Fruit fly (Drosophila melanogaster) whole organism, pupa: Measurements from ENCODE around the gene CG31157.

Source experiments
- CG13204 ChIP-seq: fragments of 200-800 bp; sonication (Bioruptor generic); optimal IDR thresholded peaks from 2 replicates; lab custom pipeline; 2018; ENCODE audit warnings: missing biosample characterization, mild to moderate bottlenecking, missing genetic modification characterization, moderate library complexity
- CG15710 ChIP-seq: fragments of 200-800 bp; sonication (Bioruptor generic); optimal IDR thresholded peaks from 2 replicates; lab custom pipeline; 2018; ENCODE audit warnings: missing biosample characterization, mild to moderate bottlenecking, missing genetic modification characterization, moderate library complexity
- CG17806 ChIP-seq: fragments of 200-800 bp; sonication (Bioruptor generic); optimal IDR thresholded peaks from 2 replicates; lab custom pipeline; 2018; ENCODE audit warnings: missing biosample characterization, mild to moderate bottlenecking, missing genetic modification characterization, moderate library complexity
- CG32121 ChIP-seq: fragments of 200-800 bp; sonication (Bioruptor generic); IDR thresholded peaks from 2 replicates; pipeline ENCODE4 v1.3.6; 2022; ENCODE audit warnings: missing biosample characterization, missing genetic modification characterization
- CG34367 ChIP-seq: fragments of 200-800 bp; sonication (Bioruptor generic); optimal IDR thresholded peaks from 2 replicates; lab custom pipeline; 2018; ENCODE audit warnings: missing biosample characterization, mild to moderate bottlenecking, missing genetic modification characterization
- CG8301 ChIP-seq: fragments of 200-800 bp; sonication (Bioruptor generic); optimal IDR thresholded peaks from 2 replicates; lab custom pipeline; 2018; ENCODE audit warnings: missing biosample characterization, mild to moderate bottlenecking, missing genetic modification characterization
- EcR ChIP-seq: fragments of 200-800 bp; sonication (Bioruptor generic); optimal IDR thresholded peaks from 3 replicates; lab custom pipeline; 2019; ENCODE audit warnings: missing biosample characterization, missing genetic modification characterization, mild to moderate bottlenecking, moderate library complexity, missing genetic modification reagents
- Ets98B ChIP-seq: fragments of 200-800 bp; sonication (Bioruptor generic); IDR thresholded peaks from 2 replicates; pipeline ENCODE4 v1.3.6; 2022; ENCODE audit warnings: missing biosample characterization, missing genetic modification characterization
- fd96Ca ChIP-seq: fragments of 200-800 bp; sonication (Bioruptor generic); IDR thresholded peaks from 3 replicates; pipeline ENCODE4 v1.3.6; 2022; ENCODE audit warnings: missing biosample characterization, missing genetic modification characterization
- gl ChIP-seq: fragments of 200-800 bp; sonication (Bioruptor generic); optimal IDR thresholded peaks from 2 replicates; lab custom pipeline; 2018; ENCODE audit warnings: missing biosample characterization, mild to moderate bottlenecking, missing genetic modification characterization
- rn ChIP-seq: fragments of 200-800 bp; sonication (Bioruptor generic); IDR thresholded peaks from 2 replicates; pipeline ENCODE4 v1.3.6; 2022; ENCODE audit warnings: missing biosample characterization, missing genetic modification characterization

DNA sequence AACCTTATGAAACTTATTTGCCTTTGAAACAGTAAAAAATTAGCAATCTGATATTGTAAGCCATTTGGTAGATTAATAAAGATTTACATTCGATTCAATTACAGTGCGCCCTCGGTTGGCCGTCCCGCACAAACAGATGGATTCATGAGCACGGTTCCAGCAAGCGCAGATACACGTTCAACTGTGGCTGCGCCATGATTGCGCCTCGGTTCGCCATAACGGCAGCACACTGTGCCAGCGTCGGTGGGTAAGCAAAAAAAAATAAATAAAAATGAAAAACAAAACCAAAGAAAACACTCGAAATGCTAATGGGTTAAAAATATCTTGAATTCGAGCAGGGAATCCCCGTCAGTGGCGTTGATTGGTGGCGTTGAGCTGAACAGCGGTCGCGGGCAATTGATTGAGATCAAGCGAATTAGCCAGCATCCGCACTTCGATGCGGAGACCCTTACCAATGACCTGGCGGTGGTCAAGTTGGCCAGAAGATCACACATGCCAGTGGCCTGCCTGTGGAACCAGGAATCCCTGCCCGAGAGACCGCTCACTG is 8.4 kb upstream of the CG31157 start:
- TF ChIP-seq CG17806, result no peak
- peak; percentile 22 for TF ChIP-seq CG15710 (tag; lab: Kevin White, UChicago)
- TF ChIP-seq EcR (GFP tag; lab: Kevin White, UChicago), result no peak
- no peak for TF ChIP-seq CG34367 (tag; lab: Kevin White, UChicago)
- 0 out of 3 replicates have a peak, but pooled peaks have one; percentile 38 for TF ChIP-seq fd96Ca (GFP tag; lab: Robert Waterston, UW)
- TF ChIP-seq CG8301 (tag; lab: Kevin White, UChicago), result no peak
- TF ChIP-seq rn (GFP tag; lab: Robert Waterston, UW), result no peak
- TF ChIP-seq gl (tag; lab: Kevin White, UChicago), result no peak
- no peak for TF ChIP-seq CG32121 (GFP tag; lab: Robert Waterston, UW)
- no peak for TF ChIP-seq CG13204
- 0 out of 2 replicates have a peak, but pooled peaks have one; percentile 16 for TF ChIP-seq Ets98B (GFP tag; lab: Robert Waterston, UW)
